Fruit fly (Drosophila melanogaster) whole organism, embryonic: Measurements from ENCODE around the gene lawc.

Experiments used
- Atf3 ChIP-seq: fragments of 200-800 bp; sonication (Bioruptor generic); optimal IDR thresholded peaks from 3 replicates; lab custom pipeline; 2016; ENCODE audit warnings: missing biosample characterization, missing genetic modification characterization
- CG10147 ChIP-seq: fragments of 200-800 bp; sonication (Bioruptor generic); optimal IDR thresholded peaks from 2 replicates; lab custom pipeline; 2019; ENCODE audit warnings: missing biosample characterization, mild to moderate bottlenecking, missing genetic modification characterization, moderate library complexity
- CG10979 ChIP-seq: fragments of 200-800 bp; sonication (Bioruptor generic); optimal IDR thresholded peaks from 2 replicates; lab custom pipeline; 2018; ENCODE audit warnings: missing biosample characterization, mild to moderate bottlenecking, missing genetic modification characterization, moderate library complexity
- CG11723 ChIP-seq: fragments of 200-800 bp; sonication (Bioruptor generic); optimal IDR thresholded peaks from 2 replicates; lab custom pipeline; 2017; ENCODE audit warnings: missing biosample characterization, mild to moderate bottlenecking, missing genetic modification characterization
- CG13894 ChIP-seq: fragments of 200-800 bp; sonication (Bioruptor generic); optimal IDR thresholded peaks from 3 replicates; lab custom pipeline; 2018; ENCODE audit warnings: missing biosample characterization, mild to moderate bottlenecking, missing genetic modification characterization, moderate library complexity
- CG15601 ChIP-seq: fragments of 200-800 bp; sonication (Bioruptor generic); optimal IDR thresholded peaks from 3 replicates; lab custom pipeline; 2019; ENCODE audit warnings: missing biosample characterization, mild to moderate bottlenecking, missing genetic modification characterization, moderate library complexity
- CG1602 ChIP-seq: fragments of 200-800 bp; sonication (Bioruptor generic); optimal IDR thresholded peaks from 3 replicates; lab custom pipeline; 2016; ENCODE audit warnings: missing biosample characterization, missing genetic modification characterization
- CG17568 ChIP-seq: fragments of 200-800 bp; sonication (Bioruptor generic); optimal IDR thresholded peaks from 2 replicates; lab custom pipeline; 2018; ENCODE audit warnings: missing biosample characterization, mild to moderate bottlenecking, missing genetic modification characterization, moderate library complexity
- CG17612 ChIP-seq: fragments of 200-800 bp; sonication (Bioruptor generic); IDR thresholded peaks from 2 replicates; pipeline ENCODE4 v1.3.6; 2022; ENCODE audit warnings: missing biosample characterization, missing genetic modification characterization
- CG18011 ChIP-seq: fragments of 200-800 bp; sonication (Bioruptor generic); optimal IDR thresholded peaks from 2 replicates; lab custom pipeline; 2017; ENCODE audit warnings: missing biosample characterization, missing genetic modification characterization, mild to moderate bottlenecking, moderate library complexity, missing genotype
- CG18476 ChIP-seq: fragments of 200-800 bp; sonication (Bioruptor generic); optimal IDR thresholded peaks from 2 replicates; lab custom pipeline; 2016; ENCODE audit warnings: missing biosample characterization, mild to moderate bottlenecking, missing genetic modification characterization
- CG32767 ChIP-seq: fragments of 200-800 bp; sonication (Bioruptor generic); IDR thresholded peaks from 2 replicates; pipeline ENCODE4 v1.3.6; 2022; ENCODE audit warnings: missing biosample characterization, missing genetic modification characterization
- CG33213 ChIP-seq: fragments of 200-800 bp; sonication (Bioruptor generic); optimal IDR thresholded peaks from 3 replicates; lab custom pipeline; 2016; ENCODE audit warnings: missing biosample characterization, missing genetic modification characterization
- CG33557 ChIP-seq: fragments of 200-800 bp; sonication (Bioruptor generic); optimal IDR thresholded peaks from 2 replicates; lab custom pipeline; 2019; ENCODE audit warnings: missing biosample characterization, mild to moderate bottlenecking, missing genetic modification characterization, moderate library complexity
- CG4360 ChIP-seq: fragments of 200-800 bp; sonication (Bioruptor generic); IDR thresholded peaks from 2 replicates; pipeline ENCODE4 v1.3.6; 2022; ENCODE audit warnings: missing biosample characterization, missing genetic modification characterization
- CG5245 ChIP-seq: fragments of 200-800 bp; sonication (Bioruptor generic); optimal IDR thresholded peaks from 3 replicates; lab custom pipeline; 2016; ENCODE audit warnings: missing biosample characterization, missing genetic modification characterization
- CG7987 ChIP-seq: fragments of 200-800 bp; sonication (Bioruptor generic); optimal IDR thresholded peaks from 2 replicates; lab custom pipeline; 2018; ENCODE audit warnings: missing biosample characterization, mild to moderate bottlenecking, missing genetic modification characterization, moderate library complexity
- D ChIP-seq, 2 experiments: fragments of 200-800 bp in 1 of 2; fragments of >200 bp in 1 of 2; sonication (Bioruptor generic) in 1 of 2; optimal IDR thresholded peaks; 2 replicates in 1 of 2; 3 replicates in 1 of 2; lab custom pipeline; 2017; ENCODE audit warnings: mild to moderate bottlenecking in 1 of 2, missing biosample characterization in 1 of 2, missing genetic modification characterization in 1 of 2, missing genetic modification reagents in 1 of 2
- Fer1 ChIP-seq: fragments of 200-800 bp; sonication (Bioruptor generic); optimal IDR thresholded peaks from 2 replicates; lab custom pipeline; 2017; ENCODE audit warnings: missing biosample characterization, mild to moderate bottlenecking, missing genetic modification characterization
- Gug ChIP-seq: fragments of 200-800 bp; sonication (Bioruptor generic); IDR thresholded peaks from 4 replicates; pipeline ENCODE4 v1.3.6; 2022; ENCODE audit warnings: missing biosample characterization, missing genetic modification characterization
- H15 ChIP-seq: fragments of 200-800 bp; sonication (Bioruptor generic); IDR thresholded peaks from 3 replicates; pipeline ENCODE4 v1.3.6; 2022; ENCODE audit warnings: missing biosample characterization, missing genetic modification characterization
- Lpt ChIP-seq: fragments of >200 bp; optimal IDR thresholded peaks from 2 replicates; lab custom pipeline; 2018; ENCODE audit warnings: missing biosample characterization, missing genetic modification characterization
- MESR4 ChIP-seq: fragments of 200-800 bp; sonication (Bioruptor generic); optimal IDR thresholded peaks from 2 replicates; lab custom pipeline; 2018; ENCODE audit warnings: missing biosample characterization, mild to moderate bottlenecking, missing genetic modification characterization, moderate library complexity
- Neu2 ChIP-seq: fragments of 200-800 bp; sonication (Bioruptor generic); optimal IDR thresholded peaks from 3 replicates; lab custom pipeline; 2016; ENCODE audit warnings: missing biosample characterization, missing genetic modification characterization, borderline replicate concordance
- PHDP ChIP-seq: fragments of 200-800 bp; sonication (Bioruptor generic); optimal IDR thresholded peaks from 3 replicates; lab custom pipeline; 2018; ENCODE audit warnings: missing biosample characterization, mild to moderate bottlenecking, missing genetic modification characterization, moderate library complexity
- Ravus ChIP-seq: fragments of 200-800 bp; sonication (Bioruptor generic); IDR thresholded peaks from 2 replicates; pipeline ENCODE4 v1.3.6; 2022; ENCODE audit warnings: missing biosample characterization, missing genetic modification characterization
- Rfx ChIP-seq: fragments of 200-800 bp; sonication (Bioruptor generic); IDR thresholded peaks from 2 replicates; pipeline ENCODE4 v1.3.6; 2022; ENCODE audit warnings: missing biosample characterization, missing genetic modification characterization
- Sry-β ChIP-seq: fragments of 200-800 bp; sonication (Bioruptor generic); optimal IDR thresholded peaks from 2 replicates; lab custom pipeline; 2018; ENCODE audit warnings: missing biosample characterization, mild to moderate bottlenecking, missing genetic modification characterization, moderate library complexity
- Stat92E ChIP-seq, 3 experiments: fragments of >200 bp in 2 of 3; fragments of 200-800 bp in 1 of 3; sonication (Bioruptor generic) in 1 of 3; optimal IDR thresholded peaks; 2 replicates each; lab custom pipeline; 2017 to 2019; ENCODE audit warnings: missing biosample characterization in 3 of 3, missing genetic modification characterization in 3 of 3, mild to moderate bottlenecking in 1 of 3, moderate library complexity in 1 of 3
- ac ChIP-seq: fragments of 200-800 bp; sonication (Bioruptor generic); optimal IDR thresholded peaks from 3 replicates; lab custom pipeline; 2017; ENCODE audit warnings: missing biosample characterization, mild to moderate bottlenecking, missing genetic modification characterization
- caup ChIP-seq: fragments of 200-800 bp; sonication (Bioruptor generic); optimal IDR thresholded peaks from 3 replicates; lab custom pipeline; 2017; ENCODE audit warnings: missing biosample characterization, mild to moderate bottlenecking, missing genetic modification characterization, moderate library complexity; ENCODE audit not compliant: severe bottlenecking
- chif ChIP-seq, 2 experiments: fragments of 200-800 bp; sonication (Bioruptor generic); optimal IDR thresholded peaks; 3 replicates each; lab custom pipeline; 2016; ENCODE audit warnings: missing biosample characterization in 2 of 2, missing genetic modification characterization in 2 of 2
- chinmo ChIP-seq: fragments of 200-800 bp; sonication (Bioruptor generic); IDR thresholded peaks from 4 replicates; pipeline ENCODE4 v1.3.6; 2022; ENCODE audit warnings: missing biosample characterization, missing genetic modification characterization; ENCODE audit not compliant: partially characterized antibody
- crc ChIP-seq: fragments of 200-800 bp; sonication (Bioruptor generic); optimal IDR thresholded peaks from 2 replicates; lab custom pipeline; 2016; ENCODE audit warnings: missing biosample characterization, missing genetic modification characterization
- dm ChIP-seq: fragments of 200-800 bp; sonication (Bioruptor generic); optimal IDR thresholded peaks from 3 replicates; lab custom pipeline; 2016; ENCODE audit warnings: missing biosample characterization, missing genetic modification characterization
- ems ChIP-seq: fragments of 200-800 bp; sonication (Bioruptor generic); optimal IDR thresholded peaks from 3 replicates; lab custom pipeline; 2016; ENCODE audit warnings: missing biosample characterization, missing genetic modification characterization
- exex ChIP-seq: fragments of 200-800 bp; sonication (Bioruptor generic); optimal IDR thresholded peaks from 4 replicates; lab custom pipeline; 2018; ENCODE audit warnings: missing biosample characterization, mild to moderate bottlenecking, missing genetic modification characterization, moderate library complexity
- fru ChIP-seq: fragments of >200 bp; optimal IDR thresholded peaks from 2 replicates; lab custom pipeline; 2017
- gt ChIP-seq: fragments of 200-800 bp; sonication (Bioruptor generic); IDR thresholded peaks from 2 replicates; pipeline ENCODE4 v1.3.6; 2022; ENCODE audit warnings: missing biosample characterization, missing genetic modification characterization
- h ChIP-seq: fragments of >200 bp; optimal IDR thresholded peaks from 2 replicates; lab custom pipeline; 2017
- hbn ChIP-seq: fragments of 200-800 bp; sonication (Bioruptor generic); IDR thresholded peaks from 2 replicates; pipeline ENCODE4 v1.3.6; 2022; ENCODE audit warnings: missing biosample characterization, missing genetic modification characterization; ENCODE audit not compliant: partially characterized antibody
- luna ChIP-seq: fragments of 200-800 bp; sonication (Bioruptor generic); optimal IDR thresholded peaks from 2 replicates; lab custom pipeline; 2016; ENCODE audit warnings: missing biosample characterization, missing genetic modification characterization
- pan ChIP-seq, 4 experiments: fragments of >200 bp in 3 of 4; fragments of 200-800 bp in 1 of 4; sonication (Bioruptor generic) in 1 of 4; optimal IDR thresholded peaks in 3 of 4; IDR thresholded peaks in 1 of 4; 2 replicates each; pipeline versions ENCODE4 v1.3.6 to Lab custom; 2017 to 2022; ENCODE audit warnings: missing biosample characterization in 2 of 4, missing genetic modification characterization in 2 of 4, mixed read lengths in 1 of 4
- salm ChIP-seq: fragments of 200-800 bp; sonication (Bioruptor generic); optimal IDR thresholded peaks from 2 replicates; lab custom pipeline; 2018; ENCODE audit warnings: missing biosample characterization, mild to moderate bottlenecking, missing genetic modification characterization
- tin ChIP-seq: fragments of 200-800 bp; sonication (Bioruptor generic); optimal IDR thresholded peaks from 3 replicates; lab custom pipeline; 2016; ENCODE audit warnings: missing biosample characterization, missing genetic modification characterization
- wdn ChIP-seq: fragments of 200-800 bp; sonication (Bioruptor generic); IDR thresholded peaks from 2 replicates; pipeline ENCODE4 v1.3.6; 2022; ENCODE audit warnings: missing biosample characterization, missing genetic modification characterization
- zfh2 ChIP-seq: fragments of 200-800 bp; sonication (Bioruptor generic); optimal IDR thresholded peaks from 2 replicates; lab custom pipeline; 2016; ENCODE audit warnings: missing biosample characterization, missing genetic modification characterization

lawc gene

dm6 chrX:8398177-8399018, 13.1 kb downstream of the lawc start, which contains the start of gene CG10555 (continued):
- peak; percentile 66 for TF ChIP-seq CG33557
- TF ChIP-seq CG4360 (GFP tag; lab: Robert Waterston, UW) = peak; percentile 58; the same call in 1 of the 2 replicates
- peak; percentile 74 for TF ChIP-seq CG11723 (GFP tag; lab: Kevin White, UChicago)
- TF ChIP-seq exex (tag; lab: Kevin White, UChicago) = peak; percentile 36
- no peak for TF ChIP-seq D (optimal IDR thresholded peaks at IDR 0.05; lab: Kevin White, UChicago)
- peak; percentile 71 for TF ChIP-seq D (GFP tag; optimal IDR thresholded peaks at IDR 0.05; lab: Kevin White, UChicago)
- peak; percentile 77 for TF ChIP-seq CG33213 (GFP tag; lab: Kevin White, UChicago)
- peak; percentile 83 for TF ChIP-seq wdn (GFP tag; lab: Robert Waterston, UW)
- TF ChIP-seq chif (GFP tag; optimal IDR thresholded peaks at IDR 0.05; lab: Kevin White, UChicago) = peak; percentile 91 to 94
- no peak for TF ChIP-seq pan (optimal IDR thresholded peaks at IDR 0.05; lab: Kevin White, UChicago)
- peak in 1 of 2 experiments; percentile 89 for TF ChIP-seq pan (GFP tag; optimal IDR thresholded peaks at IDR 0.05 in 1 of 2, IDR thresholded peaks at IDR 0.05 in 1 of 2)
- TF ChIP-seq CG17612 = 0 out of 2 replicates have a peak, but pooled peaks have one; percentile 43
- no peak for TF ChIP-seq MESR4 (GFP tag; lab: Kevin White, UChicago)
- peak; percentile 48 for TF ChIP-seq CG13894 (tag; lab: Kevin White, UChicago)
- 0 out of 4 replicates have a peak, but pooled peaks have one; percentile 38 for TF ChIP-seq chinmo (GFP tag; lab: Robert Waterston, UW)
- TF ChIP-seq CG7987 (GFP tag; lab: Kevin White, UChicago) = peak; percentile 42
- TF ChIP-seq Gug = peak; percentile 65; the same call in 3 of the 4 replicates
- TF ChIP-seq salm = no peak
- peak; percentile 71; the same call in 1 of the 2 replicates for TF ChIP-seq CG32767 (GFP tag; lab: Robert Waterston, UW)
- peak; percentile 90 for TF ChIP-seq CG1602 (GFP tag; lab: Kevin White, UChicago)
- peak; percentile 77 for TF ChIP-seq Atf3 (GFP tag; lab: Kevin White, UChicago)
- no peak for TF ChIP-seq Lpt
- peak; percentile 28 for TF ChIP-seq ac (GFP tag; lab: Kevin White, UChicago)
- TF ChIP-seq dm (GFP tag; lab: Kevin White, UChicago) = peak; percentile 83
- TF ChIP-seq CG10147 (GFP tag; lab: Kevin White, UChicago) = peak; percentile 69
- TF ChIP-seq Rfx = peak; percentile 93
- peak; percentile 87 for TF ChIP-seq H15 (GFP tag; lab: Robert Waterston, UW)
- TF ChIP-seq caup = peak; percentile 77
- TF ChIP-seq Neu2 (GFP tag; lab: Kevin White, UChicago) = peak; percentile 38
- no peak for TF ChIP-seq crc (GFP tag; lab: Kevin White, UChicago)
- peak; percentile 93 for TF ChIP-seq CG10979
- peak; percentile 67 for TF ChIP-seq CG18011
- peak; percentile 16; the same call in 1 of the 2 replicates for TF ChIP-seq Ravus (GFP tag; lab: Robert Waterston, UW)
- TF ChIP-seq ems (GFP tag; lab: Kevin White, UChicago) = peak; percentile 87
- peak; percentile 92 for TF ChIP-seq zfh2 (GFP tag; lab: Kevin White, UChicago)
- peak; percentile 84 for TF ChIP-seq CG15601 (tag; lab: Kevin White, UChicago)
- peak; percentile 28; the same call in 1 of the 2 replicates for TF ChIP-seq hbn (GFP tag; lab: Robert Waterston, UW)
- TF ChIP-seq Sry-β (GFP tag; lab: Kevin White, UChicago) = peak; percentile 36
- no peak for TF ChIP-seq fru (lab: Kevin White, UChicago)
- TF ChIP-seq luna (GFP tag; lab: Kevin White, UChicago) = no peak
- peak; percentile 72 for TF ChIP-seq Fer1 (GFP tag; lab: Kevin White, UChicago)
- TF ChIP-seq gt (GFP tag; lab: Robert Waterston, UW) = peak; percentile 84
- peak; percentile 90 for TF ChIP-seq tin (GFP tag; lab: Kevin White, UChicago)
- no peak for TF ChIP-seq Stat92E (GFP tag; optimal IDR thresholded peaks at IDR 0.05; lab: Kevin White, UChicago)
- TF ChIP-seq CG17568 (GFP tag; lab: Kevin White, UChicago) = no peak
- no peak for TF ChIP-seq h (lab: Kevin White, UChicago)
- TF ChIP-seq PHDP (tag; lab: Kevin White, UChicago) = peak; percentile 87
- TF ChIP-seq CG5245 (GFP tag; lab: Kevin White, UChicago) = peak; percentile 50
- peak; percentile 83 for TF ChIP-seq CG18476 (GFP tag; lab: Kevin White, UChicago)
